Worm (Caenorhabditis elegans) whole organism, L4 larva: ENCODE results near the gene egl-5.
A peak's percentile ranks its signal among the peaks of the same experiment; 100 is the strongest.

ENCODE experiments used
- D1046.2 ChIP-seq: fragments of 200-800 bp; sonication (Bioruptor generic); IDR thresholded peaks from 2 replicates; pipeline ENCODE4 v1.3.6; 2022; ENCODE audit warnings: missing genetic modification characterization, missing compliant biosample characterization
- F10B5.3 ChIP-seq: sonication (generic microtip); optimal IDR thresholded peaks from 2 replicates; lab custom pipeline; 2016; ENCODE audit warnings: mild to moderate bottlenecking, missing genetic modification characterization, missing compliant biosample characterization
- T20F7.1 ChIP-seq: fragments of 200-800 bp; sonication (Bioruptor generic); optimal IDR thresholded peaks from 2 replicates; lab custom pipeline; 2018; ENCODE audit warnings: mild to moderate bottlenecking, missing genetic modification characterization, missing compliant biosample characterization
- T26A8.4 ChIP-seq: fragments of 200-800 bp; sonication (Bioruptor generic); IDR thresholded peaks from 2 replicates; pipeline ENCODE4 v1.3.6; 2022; ENCODE audit warnings: missing genetic modification characterization, missing compliant biosample characterization
- Y5F2A.4 ChIP-seq: fragments of 200-800 bp; sonication (Bioruptor generic); optimal IDR thresholded peaks from 2 replicates; lab custom pipeline; 2018; ENCODE audit warnings: mild to moderate bottlenecking, missing genetic modification characterization, missing compliant biosample characterization
- ZK546.5 ChIP-seq, 2 experiments: sonication (generic microtip); optimal IDR thresholded peaks; 2 replicates each; lab custom pipeline; 2017; ENCODE audit warnings: missing biosample characterization in 2 of 2, missing genetic modification characterization in 2 of 2
- aha-1 ChIP-seq: fragments of 150-350 bp; peaks from one replicate; lab custom pipeline; 2014; ENCODE audit warnings: missing biosample characterization, missing genetic modification characterization
- aly-2 ChIP-seq: sonication (generic microtip); optimal IDR thresholded peaks from 2 replicates; lab custom pipeline; 2018; ENCODE audit warnings: missing biosample characterization, missing genetic modification characterization
- arid-1 ChIP-seq: fragments of 200-800 bp; sonication (Bioruptor generic); conservative IDR thresholded peaks from 2 replicates; pipeline ENCODE4 v1.3.6; 2022; ENCODE audit warnings: missing genetic modification reagents, missing genetic modification characterization, missing compliant biosample characterization
- cey-2 ChIP-seq: sonication (generic microtip); optimal IDR thresholded peaks from 3 replicates; lab custom pipeline; 2017; ENCODE audit warnings: missing genetic modification characterization, mild to moderate bottlenecking, missing compliant biosample characterization, antibody characterized with exemption, borderline replicate concordance; ENCODE audit not compliant: insufficient read depth
- ctbp-1 ChIP-seq: fragments of 200-800 bp; sonication (Bioruptor generic); IDR thresholded peaks from 2 replicates; pipeline ENCODE4 v1.3.6; 2022; ENCODE audit warnings: missing genetic modification reagents, missing genetic modification characterization, missing compliant biosample characterization
- daf-19 ChIP-seq: fragments of 200-800 bp; sonication (Bioruptor generic); conservative IDR thresholded peaks from 2 replicates; pipeline ENCODE4 v1.3.6; 2022; ENCODE audit warnings: missing genetic modification characterization, missing compliant biosample characterization
- duxl-1 ChIP-seq: sonication (generic microtip); optimal IDR thresholded peaks from 2 replicates; lab custom pipeline; 2016; ENCODE audit warnings: mild to moderate bottlenecking, missing genetic modification characterization, moderate library complexity, missing compliant biosample characterization; ENCODE audit not compliant: poor library complexity
- dve-1 ChIP-seq: sonication (generic microtip); optimal IDR thresholded peaks from 2 replicates; lab custom pipeline; 2017; ENCODE audit warnings: antibody characterized with exemption, mild to moderate bottlenecking, missing genetic modification characterization, missing compliant biosample characterization; ENCODE audit not compliant: insufficient read depth
- lin-15B ChIP-seq: fragments of 150-350 bp; sonication (generic microtip); optimal IDR thresholded peaks from 3 replicates; lab custom pipeline; 2014; ENCODE audit warnings: missing biosample characterization, missing genetic modification characterization
- lir-3 ChIP-seq: sonication (generic microtip); optimal IDR thresholded peaks from 2 replicates; lab custom pipeline; 2016; ENCODE audit warnings: mild to moderate bottlenecking, missing genetic modification characterization, missing compliant biosample characterization
- lsy-2 ChIP-seq, 2 experiments: fragments of 150-350 bp in 1 of 2; sonication (generic microtip) in 1 of 2; optimal IDR thresholded peaks; 2 replicates each; lab custom pipeline; 2014 to 2017; ENCODE audit warnings: missing biosample characterization in 2 of 2, missing genetic modification characterization in 2 of 2
- mxl-2 ChIP-seq: fragments of 200-800 bp; sonication (Bioruptor generic); conservative IDR thresholded peaks from 2 replicates; pipeline ENCODE4 v1.3.6; 2022; ENCODE audit warnings: missing genetic modification reagents, missing genetic modification characterization, missing compliant biosample characterization
- mxl-3 ChIP-seq: fragments of 200-800 bp; sonication (Bioruptor generic); optimal IDR thresholded peaks from 2 replicates; lab custom pipeline; 2018; ENCODE audit warnings: mild to moderate bottlenecking, missing genetic modification characterization, missing compliant biosample characterization
- nhr-10 ChIP-seq: fragments of 150-350 bp; optimal IDR thresholded peaks from 2 replicates; lab custom pipeline; 2014; ENCODE audit warnings: missing biosample characterization, missing genetic modification characterization
- nhr-11 ChIP-seq: fragments of 150-350 bp; optimal IDR thresholded peaks from 2 replicates; lab custom pipeline; 2014; ENCODE audit warnings: missing biosample characterization, missing genetic modification characterization
- nhr-111 ChIP-seq: fragments of 200-800 bp; sonication (Bioruptor generic); optimal IDR thresholded peaks from 2 replicates; lab custom pipeline; 2018; ENCODE audit warnings: mild to moderate bottlenecking, missing genetic modification characterization, missing compliant biosample characterization
- nhr-28 ChIP-seq: fragments of 150-350 bp; optimal IDR thresholded peaks from 2 replicates; lab custom pipeline; 2014; ENCODE audit warnings: missing biosample characterization, missing genetic modification characterization
- nhr-48 ChIP-seq: sonication (generic microtip); optimal IDR thresholded peaks from 2 replicates; lab custom pipeline; 2016; ENCODE audit warnings: mild to moderate bottlenecking, missing genetic modification characterization, missing compliant biosample characterization
- nhr-77 ChIP-seq: fragments of 150-350 bp; optimal IDR thresholded peaks from 2 replicates; lab custom pipeline; 2014; ENCODE audit warnings: missing biosample characterization, missing genetic modification characterization
- rbr-2 ChIP-seq: sonication (generic microtip); optimal IDR thresholded peaks from 2 replicates; lab custom pipeline; 2016; ENCODE audit warnings: missing genotype, missing genetic modification characterization, missing compliant biosample characterization
- set-16 ChIP-seq: fragments of 200-800 bp; sonication (Bioruptor generic); IDR thresholded peaks from 2 replicates; pipeline ENCODE4 v1.3.6; 2022; ENCODE audit warnings: missing genetic modification reagents, missing genetic modification characterization, missing compliant biosample characterization
- spr-1 ChIP-seq: sonication (generic microtip); optimal IDR thresholded peaks from 2 replicates; lab custom pipeline; 2016; ENCODE audit warnings: mild to moderate bottlenecking, missing genetic modification characterization, missing compliant biosample characterization
- unc-39 ChIP-seq: sonication (generic microtip); optimal IDR thresholded peaks from 2 replicates; lab custom pipeline; 2017; ENCODE audit warnings: missing biosample characterization, missing genetic modification characterization
- unc-62 ChIP-seq, 3 experiments: fragments of 150-350 bp in 1 of 3; sonication (generic microtip); optimal IDR thresholded peaks in 2 of 3; peaks in 1 of 3; 1 replicate in 1 of 3; 2 replicates in 2 of 3; lab custom pipeline; 2014 to 2017; ENCODE audit warnings: missing biosample characterization in 3 of 3, missing genetic modification characterization in 3 of 3, missing genetic modification reagents in 3 of 3, missing genotype in 1 of 3
- zag-1 ChIP-seq: fragments of 150-350 bp; optimal IDR thresholded peaks from 2 replicates; lab custom pipeline; 2014; ENCODE audit warnings: missing biosample characterization, missing genetic modification characterization
- zfp-2 ChIP-seq: sonication (generic microtip); optimal IDR thresholded peaks from 2 replicates; lab custom pipeline; 2016; ENCODE audit warnings: mild to moderate bottlenecking, missing genetic modification characterization, missing compliant biosample characterization

egl-5 gene

ce11 chrIII:7806947-7807346 lies 7.2 kb upstream of the egl-5 start:
- no peak for TF ChIP-seq F10B5.3
- no peak for TF ChIP-seq nhr-28 (tag; lab: Kevin White, UChicago)
- no peak for TF ChIP-seq aha-1 (tag; lab: Kevin White, UChicago)
- TF ChIP-seq cey-2, result no peak
- no peak for TF ChIP-seq spr-1 (tag; lab: Kevin White, UChicago)
- no peak for TF ChIP-seq rbr-2 (tag; lab: Kevin White, UChicago)
- TF ChIP-seq zag-1, result no peak
- TF ChIP-seq nhr-111 (GFP tag; lab: Kevin White, UChicago), result no peak
- TF ChIP-seq mxl-2 (GFP tag; lab: Robert Waterston, UW), result no peak
- no peak for TF ChIP-seq nhr-10 (tag; lab: Kevin White, UChicago)
- TF ChIP-seq lsy-2 (tag; optimal IDR thresholded peaks at IDR 0.05; lab: Kevin White, UChicago), result no peak

ce11 chrIII:7809033-7809432 lies 5.1 kb upstream of the egl-5 start:
- TF ChIP-seq ctbp-1, result no peak
- TF ChIP-seq daf-19 (GFP tag; lab: Robert Waterston, UW), result no peak
- no peak for TF ChIP-seq F10B5.3
- TF ChIP-seq lin-15B (tag; lab: Kevin White, UChicago), result no peak
- TF ChIP-seq dve-1 (tag; lab: Kevin White, UChicago), result no peak
- TF ChIP-seq Y5F2A.4 (GFP tag; lab: Kevin White, UChicago), result no peak
- TF ChIP-seq nhr-28 (tag; lab: Kevin White, UChicago), result no peak
- no peak for TF ChIP-seq set-16 (GFP tag; lab: Robert Waterston, UW)
- TF ChIP-seq mxl-2 (GFP tag; lab: Robert Waterston, UW), result no peak
- no peak for TF ChIP-seq T26A8.4

- TF ChIP-seq D1046.2 (GFP tag; lab: Robert Waterston, UW) (no peak), nhr-48 (no peak), arid-1 (GFP tag; lab: Robert Waterston, UW) (no peak), unc-62 (GFP tag; optimal IDR thresholded peaks at IDR 0.05 in 1 of 2; lab: Kevin White, UChicago) (peak in 1 of 2 experiments; percentile 12), unc-62 (tag; optimal IDR thresholded peaks at IDR 0.05; lab: Kevin White, UChicago) (no peak), aly-2 (no peak), mxl-3 (no peak), nhr-77 (tag; lab: Kevin White, UChicago) (no peak), nhr-11 (tag; lab: Kevin White, UChicago) (no peak), cey-2 (no peak), spr-1 (tag; lab: Kevin White, UChicago) (no peak), unc-39 (no peak), F10B5.3 (no peak), duxl-1 (tag; lab: Kevin White, UChicago) (peak; percentile 62), zag-1 (no peak), nhr-111 (GFP tag; lab: Kevin White, UChicago) (no peak), set-16 (GFP tag; lab: Robert Waterston, UW) (peak; percentile 91), ZK546.5 (tag; optimal IDR thresholded peaks at IDR 0.05; lab: Kevin White, UChicago) (no peak), T20F7.1 (GFP tag; lab: Kevin White, UChicago) (no peak), ctbp-1 (no peak), zfp-2 (tag; lab: Kevin White, UChicago) (no peak)
Measured at ce11 chrIII:7812208-7812880, 1.8 kb upstream of the egl-5 start.

- TF ChIP-seq unc-62 (GFP tag; optimal IDR thresholded peaks at IDR 0.05 in 1 of 2; lab: Kevin White, UChicago) (peak in 1 of 2 experiments; percentile 49), unc-62 (tag; optimal IDR thresholded peaks at IDR 0.05; lab: Kevin White, UChicago) (no peak), nhr-77 (tag; lab: Kevin White, UChicago) (no peak), lir-3 (tag; lab: Kevin White, UChicago) (no peak)
Measured at ce11 chrIII:7815056-7815366, 837 bp downstream of the egl-5 start.
